Fruit fly (Drosophila melanogaster): Measurements from ENCODE around the gene CG14314.

- no peak for TF ChIP-seq CG8478 (optimal IDR thresholded peaks at IDR 0.05)
- no peak for TF ChIP-seq CTCF (optimal IDR thresholded peaks at IDR 0.05)
Observed at dm6 chr3R:18250815-18251214, 34.9 kb downstream of the CG14314 start, which contains the start of gene CG18598.

All from S2 (cell line).